Worm (Caenorhabditis elegans) whole organism, L4/young adult: ENCODE data around the gene pot-1.

Experiments used
- W03F9.2 ChIP-seq: fragments of 150-350 bp; optimal IDR thresholded peaks from 2 replicates; lab custom pipeline; 2014; ENCODE audit warnings: missing biosample characterization, missing genetic modification characterization
- dao-5 ChIP-seq: sonication (generic microtip); optimal IDR thresholded peaks from 2 replicates; lab custom pipeline; 2016; ENCODE audit warnings: missing genotype, missing genetic modification characterization, moderate library complexity, missing compliant biosample characterization
- him-1 ChIP-seq: sonication (generic microtip); optimal IDR thresholded peaks from 2 replicates; lab custom pipeline; 2016; ENCODE audit warnings: missing genotype, missing genetic modification reagents, missing genetic modification characterization, missing compliant biosample characterization

DNA sequence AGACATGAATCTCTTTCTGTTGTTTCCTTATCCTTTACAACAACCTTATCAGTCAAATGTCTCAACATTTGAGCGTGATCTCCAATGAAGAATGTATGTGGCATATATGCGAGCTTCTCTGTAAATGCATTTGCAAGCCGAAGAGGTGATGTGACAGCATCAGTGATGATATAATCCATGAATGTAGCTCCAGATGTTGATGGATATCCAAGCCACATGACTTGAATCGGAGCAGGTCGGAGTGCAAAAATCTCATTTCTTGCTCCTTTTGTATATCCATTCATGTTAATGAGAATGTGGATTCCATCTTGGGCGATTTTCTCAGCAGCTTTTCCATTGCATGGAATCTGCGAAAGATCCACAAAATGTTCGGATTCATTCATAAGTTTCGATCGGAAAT lies 14.7 kb upstream of the pot-1 start:
- TF ChIP-seq him-1 (tag; lab: Kevin White, UChicago) (no peak), W03F9.2 (tag; lab: Kevin White, UChicago) (no peak), dao-5 (tag; lab: Kevin White, UChicago) (no peak)
